Worm (Caenorhabditis elegans) whole organism, L2 larva: ENCODE results near the gene fipr-17.

Source experiments
- C34F6.9 ChIP-seq: fragments of 150-350 bp; optimal IDR thresholded peaks from 2 replicates; lab custom pipeline; 2014; ENCODE audit warnings: missing biosample characterization, missing genetic modification characterization
- F13H6.1 ChIP-seq: sonication (generic microtip); optimal IDR thresholded peaks from 2 replicates; lab custom pipeline; 2016; ENCODE audit warnings: missing genetic modification characterization, missing compliant biosample characterization
- ama-1 ChIP-seq: fragments of 150-350 bp; optimal IDR thresholded peaks from 2 replicates; lab custom pipeline; 2018; ENCODE audit warnings: inconsistent platforms
- blmp-1 ChIP-seq: sonication (generic microtip); optimal IDR thresholded peaks from 2 replicates; lab custom pipeline; 2017; ENCODE audit warnings: missing genetic modification characterization, mild to moderate bottlenecking, missing compliant biosample characterization, antibody characterized with exemption, moderate library complexity; ENCODE audit not compliant: insufficient read depth
- ceh-16 ChIP-seq: fragments of 150-350 bp; optimal IDR thresholded peaks from 2 replicates; lab custom pipeline; 2014; ENCODE audit warnings: missing biosample characterization, missing genetic modification characterization
- ceh-82 ChIP-seq: fragments of 150-350 bp; optimal IDR thresholded peaks from 2 replicates; lab custom pipeline; 2014; ENCODE audit warnings: missing biosample characterization, missing genetic modification characterization
- crh-2 ChIP-seq: sonication (generic microtip); optimal IDR thresholded peaks from 2 replicates; lab custom pipeline; 2017; ENCODE audit warnings: missing biosample characterization, missing genetic modification characterization
- egl-27 ChIP-seq: sonication (generic microtip); optimal IDR thresholded peaks from 3 replicates; lab custom pipeline; 2017; ENCODE audit warnings: missing biosample characterization, missing genetic modification reagents, missing genetic modification characterization
- elt-1 ChIP-seq: fragments of 150-350 bp; optimal IDR thresholded peaks from 2 replicates; lab custom pipeline; 2014; ENCODE audit warnings: missing biosample characterization, missing genetic modification characterization
- elt-3 ChIP-seq: sonication (generic microtip); optimal IDR thresholded peaks from 2 replicates; lab custom pipeline; 2017; ENCODE audit warnings: missing biosample characterization, missing genetic modification characterization
- fos-1 ChIP-seq: fragments of 150-350 bp; optimal IDR thresholded peaks from 2 replicates; lab custom pipeline; 2014; ENCODE audit warnings: missing biosample characterization, missing genetic modification characterization
- lin-39 ChIP-seq: fragments of 150-350 bp; optimal IDR thresholded peaks from 2 replicates; lab custom pipeline; 2014; ENCODE audit warnings: missing biosample characterization, missing genetic modification reagents, missing genetic modification characterization
- lsy-2 ChIP-seq, 2 experiments: fragments of 150-350 bp in 1 of 2; sonication (generic microtip) in 1 of 2; optimal IDR thresholded peaks; 2 replicates each; lab custom pipeline; 2014 to 2017; ENCODE audit warnings: missing biosample characterization in 2 of 2, missing genetic modification characterization in 2 of 2
- mbf-1 ChIP-seq: sonication (generic microtip); optimal IDR thresholded peaks from 2 replicates; lab custom pipeline; 2017; ENCODE audit warnings: missing biosample characterization, missing genetic modification characterization
- mdl-1 ChIP-seq, 2 experiments: fragments of 150-350 bp in 1 of 2; sonication (generic microtip) in 1 of 2; optimal IDR thresholded peaks; 2 replicates each; lab custom pipeline; 2017; ENCODE audit warnings: missing biosample characterization in 2 of 2, missing genetic modification characterization in 2 of 2
- nhr-10 ChIP-seq: sonication (generic microtip); optimal IDR thresholded peaks from 2 replicates; lab custom pipeline; 2017; ENCODE audit warnings: missing biosample characterization, missing genetic modification characterization
- nhr-11 ChIP-seq: fragments of 150-350 bp; optimal IDR thresholded peaks from 2 replicates; lab custom pipeline; 2014; ENCODE audit warnings: missing biosample characterization, missing genetic modification characterization
- nhr-129 ChIP-seq: fragments of 150-350 bp; optimal IDR thresholded peaks from 2 replicates; lab custom pipeline; 2014; ENCODE audit warnings: missing biosample characterization, missing genetic modification characterization
- nhr-21 ChIP-seq: fragments of 150-350 bp; optimal IDR thresholded peaks from 2 replicates; lab custom pipeline; 2014; ENCODE audit warnings: missing biosample characterization, missing genetic modification characterization
- nhr-23 ChIP-seq: fragments of 150-350 bp; optimal IDR thresholded peaks from 2 replicates; lab custom pipeline; 2014; ENCODE audit warnings: missing biosample characterization, missing genetic modification reagents, missing genetic modification characterization
- nhr-25 ChIP-seq: fragments of 150-350 bp; sonication (generic microtip); optimal IDR thresholded peaks from 3 replicates; lab custom pipeline; 2014; ENCODE audit warnings: missing biosample characterization, missing genetic modification characterization
- nhr-6 ChIP-seq: fragments of 150-350 bp; optimal IDR thresholded peaks from 2 replicates; lab custom pipeline; 2014; ENCODE audit warnings: missing biosample characterization, missing genetic modification characterization
- peb-1 ChIP-seq: fragments of 150-350 bp; optimal IDR thresholded peaks from 2 replicates; lab custom pipeline; 2014; ENCODE audit warnings: missing biosample characterization, missing genetic modification characterization
- sem-4 ChIP-seq: fragments of 150-350 bp; optimal IDR thresholded peaks from 2 replicates; lab custom pipeline; 2014; ENCODE audit warnings: missing biosample characterization, missing genetic modification reagents, missing genetic modification characterization
- skn-1 ChIP-seq: sonication (generic microtip); optimal IDR thresholded peaks from 2 replicates; lab custom pipeline; 2017; ENCODE audit warnings: missing biosample characterization, missing genetic modification characterization
- sma-3 ChIP-seq: sonication (generic microtip); optimal IDR thresholded peaks from 2 replicates; lab custom pipeline; 2016; ENCODE audit warnings: missing genetic modification reagents, missing genetic modification characterization, missing compliant biosample characterization
- sma-9 ChIP-seq, 2 experiments: fragments of 150-350 bp in 1 of 2; sonication (generic microtip) in 1 of 2; optimal IDR thresholded peaks; 2 replicates each; lab custom pipeline; 2014 to 2016; ENCODE audit warnings: missing genetic modification characterization in 2 of 2, mild to moderate bottlenecking in 1 of 2, missing biosample characterization in 1 of 2, missing compliant biosample characterization in 1 of 2, missing genetic modification reagents in 1 of 2, moderate library complexity in 1 of 2
- snpc-4 ChIP-seq: fragments of 150-350 bp; optimal IDR thresholded peaks from 2 replicates; lab custom pipeline; 2014; ENCODE audit warnings: missing biosample characterization, missing genetic modification characterization
- unc-39 ChIP-seq: fragments of 150-350 bp; optimal IDR thresholded peaks from 2 replicates; lab custom pipeline; 2014; ENCODE audit warnings: missing biosample characterization, missing genetic modification characterization
- unc-62 ChIP-seq: fragments of 150-350 bp; optimal IDR thresholded peaks from 2 replicates; lab custom pipeline; 2014; ENCODE audit warnings: missing biosample characterization, missing genetic modification reagents, missing genetic modification characterization

The fipr-17 gene

DNA sequence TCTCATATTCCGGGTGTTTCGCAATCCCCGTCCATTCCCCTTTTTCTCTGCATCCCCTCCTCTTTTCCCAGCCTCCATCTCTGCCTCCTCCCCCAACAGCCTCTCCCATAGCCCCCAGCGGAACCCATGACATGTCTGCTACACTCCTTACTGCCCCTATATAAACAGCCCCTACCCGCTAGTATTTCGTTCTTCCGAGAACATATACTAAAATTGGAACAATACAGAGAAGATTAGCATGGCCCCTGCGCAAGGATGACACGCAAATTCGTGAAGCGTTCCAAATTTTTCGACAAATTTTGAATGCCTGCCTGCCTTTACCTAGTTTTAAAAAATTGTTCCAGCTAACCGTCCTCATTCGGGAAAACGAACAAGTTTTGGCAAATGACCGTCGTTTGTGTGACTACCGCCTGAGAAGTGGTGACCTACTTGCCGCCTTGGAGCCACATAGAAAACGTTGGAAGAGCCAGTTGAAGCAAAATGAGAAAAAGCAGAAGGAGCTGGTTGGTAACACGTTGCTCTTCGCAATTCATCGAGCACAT is 17.8 kb downstream of the fipr-17 start (continued):
- TF ChIP-seq unc-62 (GFP tag; lab: Kevin White, UChicago) (no peak), unc-39 (tag; lab: Kevin White, UChicago) (no peak), skn-1 (tag; lab: Kevin White, UChicago) (peak; percentile 61), lin-39 (no peak), peb-1 (tag; lab: Kevin White, UChicago) (no peak), nhr-6 (tag; lab: Kevin White, UChicago) (peak; percentile 96), nhr-129 (peak; percentile 95), nhr-21 (peak; percentile 98), sma-9 (GFP tag; optimal IDR thresholded peaks at IDR 0.05; lab: Kevin White, UChicago) (peak; percentile 98), sma-9 (tag; optimal IDR thresholded peaks at IDR 0.05; lab: Kevin White, UChicago) (no peak), sem-4 (tag; lab: Kevin White, UChicago) (peak; percentile 97)

ce11 chrIII:10987561-10988184 is 19.7 kb downstream of the fipr-17 start, which contains the start of gene col-94:
Gene col-94 (minus strand): TSS chrIII:10987873.
- TF ChIP-seq sem-4 (tag; lab: Kevin White, UChicago), result no peak
- TF ChIP-seq fos-1, result peak; percentile 0
- no peak for TF ChIP-seq mbf-1 (tag; lab: Kevin White, UChicago)
- TF ChIP-seq ama-1, result peak; percentile 45
- TF ChIP-seq crh-2, result peak; percentile 27
- peak; percentile 39 for TF ChIP-seq nhr-25
- no peak for TF ChIP-seq nhr-11 (tag; lab: Kevin White, UChicago)
- TF ChIP-seq snpc-4, result peak; percentile 6
- TF ChIP-seq, all 48 proteins: peak for 5

DNA sequence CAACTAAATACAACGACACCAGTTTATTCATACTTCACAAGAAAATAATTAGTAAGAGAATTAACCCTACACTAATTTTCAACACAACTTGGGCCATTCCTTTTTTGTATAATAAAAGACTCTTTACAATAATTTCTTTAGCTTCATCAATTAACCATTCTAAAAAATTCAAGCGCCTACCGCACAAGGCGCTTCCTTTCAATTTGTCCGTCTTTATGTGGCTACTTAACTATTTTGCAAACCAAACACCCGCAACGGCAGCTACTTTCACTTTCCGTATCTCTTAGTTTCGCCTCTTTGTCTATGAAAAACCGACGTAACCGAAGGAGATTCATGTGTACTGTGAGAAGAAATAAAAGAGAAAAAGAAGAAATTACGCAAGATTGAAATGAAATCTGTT is 21.0 kb downstream of the fipr-17 start:
- peak; percentile 16 for TF ChIP-seq blmp-1

ce11 chrIII:10985559-10986036 is 21.8 kb downstream of the fipr-17 start, which contains the start of gene col-93:
Gene col-93 (minus strand): TSS chrIII:10985609.
- TF ChIP-seq blmp-1 (peak; percentile 24), sma-3 (GFP tag; lab: Kevin White, UChicago) (no peak), skn-1 (tag; lab: Kevin White, UChicago) (no peak), nhr-25 (peak; percentile 21)

- TF ChIP-seq snpc-4 (no peak), unc-39 (tag; lab: Kevin White, UChicago) (no peak), crh-2 (no peak), ceh-16 (tag; lab: Kevin White, UChicago) (no peak)
These were observed 24.2 kb downstream of the fipr-17 start, which contains the start of gene col-92 for ce11 chrIII:10983153-10983552. Gene col-92 (minus strand): TSS chrIII:10983253.

DNA sequence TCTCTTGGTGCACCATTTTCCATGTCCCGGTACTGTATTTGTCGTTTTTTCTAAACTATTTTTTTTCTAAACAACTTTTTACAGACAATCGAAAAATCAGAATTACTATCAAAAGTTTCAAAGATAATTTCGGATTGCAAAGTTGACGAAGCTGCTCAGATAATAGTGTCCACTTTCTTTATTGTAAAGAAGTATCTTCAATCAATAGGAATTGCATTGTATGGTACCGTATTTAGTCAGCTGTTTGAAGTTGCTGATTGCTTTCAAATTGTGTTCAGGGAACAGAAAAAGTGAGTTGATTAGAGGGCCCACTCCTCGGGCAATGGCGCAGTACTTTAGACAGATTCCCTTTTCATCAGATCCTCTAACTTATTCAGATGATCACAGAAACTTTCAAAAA is 25.8 kb downstream of the fipr-17 start:
- TF ChIP-seq nhr-21, result no peak
- TF ChIP-seq ceh-82 (tag; lab: Kevin White, UChicago), result no peak
- TF ChIP-seq lsy-2 (tag; optimal IDR thresholded peaks at IDR 0.05; lab: Kevin White, UChicago), result no peak
- no peak for TF ChIP-seq nhr-11 (tag; lab: Kevin White, UChicago)
- TF ChIP-seq F13H6.1 (tag; lab: Kevin White, UChicago), result no peak
- TF ChIP-seq crh-2, result no peak
- no peak for TF ChIP-seq C34F6.9
- TF ChIP-seq nhr-6 (tag; lab: Kevin White, UChicago), result no peak
- TF ChIP-seq nhr-23 (tag; lab: Kevin White, UChicago), result no peak
- TF ChIP-seq egl-27, result no peak
- no peak for TF ChIP-seq mdl-1 (tag; optimal IDR thresholded peaks at IDR 0.05; lab: Kevin White, UChicago)
- TF ChIP-seq elt-3 (tag; lab: Kevin White, UChicago), result no peak
- no peak for TF ChIP-seq elt-1 (tag; lab: Kevin White, UChicago)
- TF ChIP-seq nhr-10, result no peak
- TF ChIP-seq, all 48 proteins: peak for 0
